Worm (Caenorhabditis elegans) whole organism, L2 larva: ENCODE results near the gene K08D9.10.

ENCODE experiments used
- F13H6.1 ChIP-seq: sonication (generic microtip); optimal IDR thresholded peaks from 2 replicates; lab custom pipeline; 2016; ENCODE audit warnings: missing genetic modification characterization, missing compliant biosample characterization
- ZK546.5 ChIP-seq: sonication (generic microtip); optimal IDR thresholded peaks from 2 replicates; lab custom pipeline; 2017; ENCODE audit warnings: missing biosample characterization, missing genetic modification characterization
- lin-13 ChIP-seq: fragments of 150-350 bp; optimal IDR thresholded peaks from 2 replicates; lab custom pipeline; 2014; ENCODE audit warnings: missing biosample characterization, missing genetic modification reagents, missing genetic modification characterization
- lsy-2 ChIP-seq, 2 experiments: fragments of 150-350 bp in 1 of 2; sonication (generic microtip) in 1 of 2; optimal IDR thresholded peaks; 2 replicates each; lab custom pipeline; 2014 to 2017; ENCODE audit warnings: missing biosample characterization in 2 of 2, missing genetic modification characterization in 2 of 2
- mab-5 ChIP-seq: fragments of 150-350 bp; optimal IDR thresholded peaks from 2 replicates; lab custom pipeline; 2014; ENCODE audit warnings: missing biosample characterization, missing genetic modification characterization
- nhr-10 ChIP-seq: sonication (generic microtip); optimal IDR thresholded peaks from 2 replicates; lab custom pipeline; 2017; ENCODE audit warnings: missing biosample characterization, missing genetic modification characterization
- nhr-12 ChIP-seq: fragments of 150-350 bp; optimal IDR thresholded peaks from 2 replicates; lab custom pipeline; 2014; ENCODE audit warnings: missing biosample characterization, missing genetic modification characterization
- snpc-4 ChIP-seq: fragments of 150-350 bp; optimal IDR thresholded peaks from 2 replicates; lab custom pipeline; 2014; ENCODE audit warnings: missing biosample characterization, missing genetic modification characterization
- unc-39 ChIP-seq: fragments of 150-350 bp; optimal IDR thresholded peaks from 2 replicates; lab custom pipeline; 2014; ENCODE audit warnings: missing biosample characterization, missing genetic modification characterization
- unc-62 ChIP-seq: fragments of 150-350 bp; optimal IDR thresholded peaks from 2 replicates; lab custom pipeline; 2014; ENCODE audit warnings: missing biosample characterization, missing genetic modification reagents, missing genetic modification characterization
- zag-1 ChIP-seq: fragments of 150-350 bp; optimal IDR thresholded peaks from 2 replicates; lab custom pipeline; 2014; ENCODE audit warnings: missing biosample characterization, missing genetic modification characterization
- ztf-11 ChIP-seq: sonication (generic microtip); optimal IDR thresholded peaks from 2 replicates; lab custom pipeline; 2017; ENCODE audit warnings: missing biosample characterization, missing genetic modification characterization
- ztf-4 ChIP-seq: fragments of 150-350 bp; optimal IDR thresholded peaks from 2 replicates; lab custom pipeline; 2014; ENCODE audit warnings: missing biosample characterization, missing genetic modification characterization

DNA sequence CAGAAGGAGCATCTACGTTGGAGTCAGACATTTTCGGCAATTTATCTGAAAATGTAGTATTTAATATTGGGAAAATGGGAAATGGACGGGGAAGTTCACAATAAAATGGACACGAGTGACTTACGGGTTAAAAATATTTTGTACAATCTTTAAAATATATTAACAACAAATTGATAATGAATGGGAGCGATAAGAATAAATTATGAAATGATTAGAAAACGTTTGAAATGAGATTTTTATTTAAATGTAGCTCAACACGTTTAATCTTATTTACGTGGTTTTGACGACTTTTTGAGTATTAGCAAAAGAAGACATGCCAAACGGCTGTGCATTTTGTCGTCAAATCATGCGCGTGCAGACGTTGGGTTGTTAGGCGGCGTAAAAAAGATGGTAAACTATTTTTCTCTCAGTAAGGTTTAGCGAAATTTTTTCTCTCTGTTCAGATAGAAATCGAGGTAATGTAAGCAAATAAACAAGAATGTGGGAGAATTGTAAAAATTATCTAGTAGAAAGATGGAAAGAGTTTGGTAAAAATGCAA is 47.5 kb downstream of the K08D9.10 start, which contains the start of gene fbxa-64:
- peak in 1 of 2 experiments; percentile 18 for TF ChIP-seq lsy-2 (tag; optimal IDR thresholded peaks at IDR 0.05; lab: Kevin White, UChicago)
- no peak for TF ChIP-seq nhr-10 (tag; lab: Kevin White, UChicago)
- no peak for TF ChIP-seq ztf-4 (tag; lab: Kevin White, UChicago)
- TF ChIP-seq zag-1 (tag; lab: Kevin White, UChicago) = no peak
- no peak for TF ChIP-seq snpc-4 (tag; lab: Kevin White, UChicago)
- TF ChIP-seq F13H6.1 = no peak
- no peak for TF ChIP-seq unc-62
- no peak for TF ChIP-seq ZK546.5
- no peak for TF ChIP-seq unc-39 (tag; lab: Kevin White, UChicago)
- TF ChIP-seq lin-13 (GFP tag; lab: Kevin White, UChicago) = no peak
- no peak for TF ChIP-seq ztf-11 (tag; lab: Kevin White, UChicago)
- no peak for TF ChIP-seq mab-5 (tag; lab: Kevin White, UChicago)
- no peak for TF ChIP-seq nhr-12
